Fruit fly (Drosophila melanogaster): Measurements from ENCODE around the gene TrxT.

TrxT gene

DNA sequence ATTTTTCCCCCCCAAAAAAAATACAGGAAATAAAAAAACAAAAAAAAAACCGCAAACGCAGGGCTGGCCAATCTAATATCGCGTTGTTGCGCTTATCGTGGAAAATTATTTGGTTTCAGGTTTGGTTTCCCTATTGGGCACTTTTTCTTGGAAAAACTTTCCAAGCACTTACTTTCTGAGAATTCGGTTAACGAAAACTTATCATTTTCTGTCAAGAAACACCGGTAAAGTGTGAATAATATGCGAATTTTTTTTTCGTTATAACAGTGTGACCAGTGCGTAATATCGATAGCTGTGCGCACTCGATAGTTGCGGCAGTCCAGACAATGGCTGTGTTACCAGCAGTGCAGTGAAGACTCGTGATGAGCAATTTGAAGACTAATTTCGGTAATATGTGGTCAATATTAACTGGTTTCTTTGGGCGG lies 10.8 kb upstream of the TrxT start, which contains the start of gene Rnp4F (continued):
- TF ChIP-seq CG14710 (tag; optimal IDR thresholded peaks at IDR 0.05), result peak; percentile 50
- no peak for TF ChIP-seq CG31365 (tag; optimal IDR thresholded peaks at IDR 0.05)
- TF ChIP-seq CG2889 (GFP tag; IDR thresholded peaks at IDR 0.05), result 0 out of 3 replicates have a peak, but pooled peaks have one; percentile 45
- TF ChIP-seq corto (GFP tag; optimal IDR thresholded peaks at IDR 0.05), result no peak
- no peak for TF ChIP-seq Nf-YB (GFP tag; optimal IDR thresholded peaks at IDR 0.05)
- TF ChIP-seq Trl (optimal IDR thresholded peaks at IDR 0.05), result no peak
- TF ChIP-seq Trl (GFP tag; optimal IDR thresholded peaks at IDR 0.05), result peak; percentile 68
- peak; percentile 72 for TF ChIP-seq Dbx (GFP tag; IDR thresholded peaks at IDR 0.05)
- peak; percentile 41 for TF ChIP-seq CG4820 (GFP tag; optimal IDR thresholded peaks at IDR 0.05)
- peak; percentile 65 for TF ChIP-seq jumu (GFP tag; optimal IDR thresholded peaks at IDR 0.05)
- TF ChIP-seq yki (optimal IDR thresholded peaks at IDR 0.05), result no peak
- peak; percentile 73 for TF ChIP-seq CG13775 (GFP tag; optimal IDR thresholded peaks at IDR 0.05)
- peak; percentile 97 for TF ChIP-seq ssp (GFP tag; IDR thresholded peaks at IDR 0.05)
- TF ChIP-seq CG10321 (GFP tag; IDR thresholded peaks at IDR 0.05), result 0 out of 2 replicates have a peak, but pooled peaks have one; percentile 11
- TF ChIP-seq Sin3A (optimal IDR thresholded peaks at IDR 0.05), result peak; percentile 81
- TF ChIP-seq CG32772 (GFP tag; IDR thresholded peaks at IDR 0.05), result peak; percentile 85
- peak; percentile 99 for TF ChIP-seq Ets65A (GFP tag)
- TF ChIP-seq fu2 (GFP tag; optimal IDR thresholded peaks at IDR 0.05), result peak; percentile 79
- 0 out of 2 replicates have a peak, but pooled peaks have one; percentile 24 for TF ChIP-seq bowl (GFP tag; IDR thresholded peaks at IDR 0.05)
- TF ChIP-seq Med (GFP tag), result peak; percentile 90
- peak; percentile 37; the same call in 1 of the 3 replicates for TF ChIP-seq CG11093 (GFP tag; IDR thresholded peaks at IDR 0.05)
- TF ChIP-seq CG15601 (tag; optimal IDR thresholded peaks at IDR 0.05), result no peak
- peak; percentile 55 for TF ChIP-seq CG13424 (tag; optimal IDR thresholded peaks at IDR 0.05)
- TF ChIP-seq crc (GFP tag; optimal IDR thresholded peaks at IDR 0.05), result no peak
- TF ChIP-seq CG10147 (GFP tag; optimal IDR thresholded peaks at IDR 0.05), result peak; percentile 18
- peak; percentile 30 for TF ChIP-seq Fer3 (tag; optimal IDR thresholded peaks at IDR 0.05)
- peak; percentile 11 for TF ChIP-seq CG15269 (tag; optimal IDR thresholded peaks at IDR 0.05)
- no peak for TF ChIP-seq sens-2 (GFP tag; IDR thresholded peaks at IDR 0.05)
- peak; percentile 38 for TF ChIP-seq CG30431 (GFP tag; optimal IDR thresholded peaks at IDR 0.05)
- TF ChIP-seq chinmo (GFP tag; IDR thresholded peaks at IDR 0.05; ENCODE audit: partially characterized antibody), result no peak
- no peak for TF ChIP-seq CG12299 (tag; optimal IDR thresholded peaks at IDR 0.05)
- TF ChIP-seq CG10431 (GFP tag; optimal IDR thresholded peaks at IDR 0.05), result no peak
- peak; percentile 15 for TF ChIP-seq CG8924 (tag; optimal IDR thresholded peaks at IDR 0.05)
- peak; percentile 28; the same call in 1 of the 2 replicates for TF ChIP-seq ham (GFP tag; IDR thresholded peaks at IDR 0.05)
- no peak for TF ChIP-seq sd (tag; optimal IDR thresholded peaks at IDR 0.05)
- TF ChIP-seq psq (GFP tag; optimal IDR thresholded peaks at IDR 0.05), result peak; percentile 25
- peak; percentile 68 for TF ChIP-seq maf-S (GFP tag; optimal IDR thresholded peaks at IDR 0.05)
- TF ChIP-seq insv (GFP tag; optimal IDR thresholded peaks at IDR 0.05), result no peak
- TF ChIP-seq MESR4 (GFP tag; optimal IDR thresholded peaks at IDR 0.05), result peak; percentile 24
- peak; percentile 87 for TF ChIP-seq HLH54F (GFP tag; optimal IDR thresholded peaks at IDR 0.05)
- TF ChIP-seq Lhr (GFP tag; optimal IDR thresholded peaks at IDR 0.05), result peak; percentile 65
- TF ChIP-seq ac (GFP tag; optimal IDR thresholded peaks at IDR 0.05), result no peak
- TF ChIP-seq eve (GFP tag; optimal IDR thresholded peaks at IDR 0.05), result no peak
- TF ChIP-seq ATbp (GFP tag; optimal IDR thresholded peaks at IDR 0.05), result no peak
- TF ChIP-seq danr (GFP tag; IDR thresholded peaks at IDR 0.05), result no peak
- TF ChIP-seq mirr (GFP tag; optimal IDR thresholded peaks at IDR 0.05), result peak; percentile 40
- peak; percentile 47 for TF ChIP-seq slou (GFP tag; optimal IDR thresholded peaks at IDR 0.05)
- peak; percentile 78 for TF ChIP-seq sob (GFP tag; IDR thresholded peaks at IDR 0.05)
- TF ChIP-seq CG9609 (GFP tag; optimal IDR thresholded peaks at IDR 0.05), result peak; percentile 72
- TF ChIP-seq BtbVII (GFP tag; optimal IDR thresholded peaks at IDR 0.05), result no peak
- peak; percentile 80; the same call in 2 of the 3 replicates for TF ChIP-seq CG11456 (GFP tag; IDR thresholded peaks at IDR 0.05)
- TF ChIP-seq Side (GFP tag; optimal IDR thresholded peaks at IDR 0.05), result peak; percentile 66
- peak; percentile 79 for TF ChIP-seq E2f1 (GFP tag; IDR thresholded peaks at IDR 0.05)

Data from whole organism, embryonic.